Fruit fly (Drosophila melanogaster) whole organism, embryonic: ENCODE results near the gene CheA29a.

Experiments
- Bdp1 ChIP-seq: fragments of 200-800 bp; sonication (Bioruptor generic); optimal IDR thresholded peaks from 3 replicates; lab custom pipeline; 2016; ENCODE audit warnings: missing biosample characterization, missing genetic modification characterization
- CG10147 ChIP-seq: fragments of 200-800 bp; sonication (Bioruptor generic); optimal IDR thresholded peaks from 2 replicates; lab custom pipeline; 2019; ENCODE audit warnings: missing biosample characterization, mild to moderate bottlenecking, missing genetic modification characterization, moderate library complexity
- CG10565 ChIP-seq: fragments of 200-800 bp; sonication (Bioruptor generic); optimal IDR thresholded peaks from 3 replicates; lab custom pipeline; 2016; ENCODE audit warnings: missing biosample characterization, mild to moderate bottlenecking, missing genetic modification characterization
- CG10654 ChIP-seq: fragments of 200-800 bp; sonication (Bioruptor generic); optimal IDR thresholded peaks from 2 replicates; lab custom pipeline; 2016; ENCODE audit warnings: missing biosample characterization, missing genetic modification characterization
- CG11504 ChIP-seq: fragments of 200-800 bp; sonication (Bioruptor generic); optimal IDR thresholded peaks from 3 replicates; lab custom pipeline; 2019; ENCODE audit warnings: missing biosample characterization, mild to moderate bottlenecking, missing genetic modification characterization, moderate library complexity
- CG12236 ChIP-seq: fragments of 200-800 bp; sonication (Bioruptor generic); optimal IDR thresholded peaks from 2 replicates; lab custom pipeline; 2016; ENCODE audit warnings: missing biosample characterization, missing genetic modification characterization
- CG13894 ChIP-seq: fragments of 200-800 bp; sonication (Bioruptor generic); optimal IDR thresholded peaks from 3 replicates; lab custom pipeline; 2018; ENCODE audit warnings: missing biosample characterization, mild to moderate bottlenecking, missing genetic modification characterization, moderate library complexity
- CG1602 ChIP-seq: fragments of 200-800 bp; sonication (Bioruptor generic); optimal IDR thresholded peaks from 3 replicates; lab custom pipeline; 2016; ENCODE audit warnings: missing biosample characterization, missing genetic modification characterization
- CG1792 ChIP-seq: fragments of 200-800 bp; sonication (Bioruptor generic); optimal IDR thresholded peaks from 2 replicates; lab custom pipeline; 2016; ENCODE audit warnings: missing biosample characterization, missing genetic modification characterization
- CG18011 ChIP-seq: fragments of 200-800 bp; sonication (Bioruptor generic); optimal IDR thresholded peaks from 2 replicates; lab custom pipeline; 2017; ENCODE audit warnings: missing biosample characterization, missing genetic modification characterization, mild to moderate bottlenecking, moderate library complexity, missing genotype
- CG2889 ChIP-seq: fragments of 200-800 bp; sonication (Bioruptor generic); IDR thresholded peaks from 3 replicates; pipeline ENCODE4 v1.3.6; 2022; ENCODE audit warnings: missing biosample characterization, missing genetic modification characterization
- CG32532 ChIP-seq: fragments of 200-800 bp; sonication (Bioruptor generic); IDR thresholded peaks from 2 replicates; pipeline ENCODE4 v1.3.6; 2022; ENCODE audit warnings: missing biosample characterization, missing genetic modification characterization
- CG33557 ChIP-seq: fragments of 200-800 bp; sonication (Bioruptor generic); optimal IDR thresholded peaks from 2 replicates; lab custom pipeline; 2019; ENCODE audit warnings: missing biosample characterization, mild to moderate bottlenecking, missing genetic modification characterization, moderate library complexity
- CG34422 ChIP-seq: fragments of 200-800 bp; sonication (Bioruptor generic); IDR thresholded peaks from 3 replicates; pipeline ENCODE4 v1.3.6; 2022; ENCODE audit warnings: missing biosample characterization, missing genetic modification characterization
- CG3995 ChIP-seq: fragments of 200-800 bp; sonication (Bioruptor generic); optimal IDR thresholded peaks from 3 replicates; lab custom pipeline; 2016; ENCODE audit warnings: missing biosample characterization, missing genetic modification characterization
- CG42726 ChIP-seq: fragments of 200-800 bp; sonication (Bioruptor generic); IDR thresholded peaks from 2 replicates; pipeline ENCODE4 v1.3.6; 2022; ENCODE audit warnings: missing biosample characterization, missing genetic modification characterization; ENCODE audit not compliant: partially characterized antibody
- CG4404 ChIP-seq: fragments of 200-800 bp; sonication (Bioruptor generic); IDR thresholded peaks from 2 replicates; pipeline ENCODE4 v1.3.6; 2022; ENCODE audit warnings: missing biosample characterization, missing genetic modification characterization
- CG4730 ChIP-seq: fragments of 200-800 bp; sonication (Bioruptor generic); IDR thresholded peaks from 2 replicates; pipeline ENCODE4 v1.3.6; 2022; ENCODE audit warnings: missing biosample characterization, missing genetic modification characterization
- CG6683 ChIP-seq: fragments of 200-800 bp; sonication (Bioruptor generic); optimal IDR thresholded peaks from 2 replicates; lab custom pipeline; 2017; ENCODE audit warnings: missing biosample characterization, mild to moderate bottlenecking, missing genetic modification characterization, missing genetic modification reagents
- CG6854 ChIP-seq: fragments of 200-800 bp; sonication (Bioruptor generic); optimal IDR thresholded peaks from 3 replicates; lab custom pipeline; 2017; ENCODE audit warnings: missing biosample characterization, mild to moderate bottlenecking, missing genetic modification characterization
- CG7372 ChIP-seq: fragments of 200-800 bp; sonication (Bioruptor generic); IDR thresholded peaks from 2 replicates; pipeline ENCODE4 v1.3.6; 2022; ENCODE audit warnings: missing biosample characterization, missing genetic modification characterization
- CG7987 ChIP-seq: fragments of 200-800 bp; sonication (Bioruptor generic); optimal IDR thresholded peaks from 2 replicates; lab custom pipeline; 2018; ENCODE audit warnings: missing biosample characterization, mild to moderate bottlenecking, missing genetic modification characterization, moderate library complexity
- CG8281 ChIP-seq: fragments of 200-800 bp; sonication (Bioruptor generic); optimal IDR thresholded peaks from 2 replicates; lab custom pipeline; 2018; ENCODE audit warnings: missing biosample characterization, mild to moderate bottlenecking, missing genetic modification characterization, moderate library complexity
- CG8924 ChIP-seq: fragments of 200-800 bp; optimal IDR thresholded peaks from 3 replicates; lab custom pipeline; 2019; ENCODE audit warnings: missing biosample characterization, mild to moderate bottlenecking, missing genetic modification characterization, moderate library complexity
- Lim3 ChIP-seq: fragments of 200-800 bp; sonication (Bioruptor generic); IDR thresholded peaks from 2 replicates; pipeline ENCODE4 v1.3.6; 2022; ENCODE audit warnings: missing biosample characterization, missing genetic modification characterization
- MESR4 ChIP-seq: fragments of 200-800 bp; sonication (Bioruptor generic); optimal IDR thresholded peaks from 2 replicates; lab custom pipeline; 2018; ENCODE audit warnings: missing biosample characterization, mild to moderate bottlenecking, missing genetic modification characterization, moderate library complexity
- Meics ChIP-seq: fragments of 200-800 bp; sonication (Bioruptor generic); optimal IDR thresholded peaks from 2 replicates; lab custom pipeline; 2017; ENCODE audit warnings: missing biosample characterization, mild to moderate bottlenecking, missing genetic modification characterization
- NFAT ChIP-seq: fragments of 200-800 bp; sonication (Bioruptor generic); IDR thresholded peaks from 2 replicates; pipeline ENCODE4 v1.3.6; 2022; ENCODE audit warnings: missing biosample characterization, missing genetic modification characterization
- Nf-YA ChIP-seq: fragments of 200-800 bp; sonication (Bioruptor generic); IDR thresholded peaks from 2 replicates; pipeline ENCODE4 v1.3.6; 2022; ENCODE audit warnings: missing biosample characterization, missing genetic modification characterization
- Nf-YC ChIP-seq: fragments of 200-800 bp; optimal IDR thresholded peaks from 3 replicates; lab custom pipeline; 2019; ENCODE audit warnings: missing biosample characterization, mild to moderate bottlenecking, missing genetic modification characterization, moderate library complexity
- Ravus ChIP-seq: fragments of 200-800 bp; sonication (Bioruptor generic); IDR thresholded peaks from 2 replicates; pipeline ENCODE4 v1.3.6; 2022; ENCODE audit warnings: missing biosample characterization, missing genetic modification characterization
- Rfx ChIP-seq: fragments of 200-800 bp; sonication (Bioruptor generic); IDR thresholded peaks from 2 replicates; pipeline ENCODE4 v1.3.6; 2022; ENCODE audit warnings: missing biosample characterization, missing genetic modification characterization
- Side ChIP-seq: fragments of 200-800 bp; sonication (Bioruptor generic); optimal IDR thresholded peaks from 2 replicates; lab custom pipeline; 2016; ENCODE audit warnings: missing biosample characterization, missing genetic modification characterization
- Stat92E ChIP-seq, 3 experiments: fragments of >200 bp in 2 of 3; fragments of 200-800 bp in 1 of 3; sonication (Bioruptor generic) in 1 of 3; optimal IDR thresholded peaks; 2 replicates each; lab custom pipeline; 2017 to 2019; ENCODE audit warnings: missing biosample characterization in 3 of 3, missing genetic modification characterization in 3 of 3, mild to moderate bottlenecking in 1 of 3, moderate library complexity in 1 of 3
- ash1 ChIP-seq: fragments of 200-800 bp; sonication (Bioruptor generic); optimal IDR thresholded peaks from 2 replicates; lab custom pipeline; 2018; ENCODE audit warnings: missing biosample characterization, mild to moderate bottlenecking, missing genetic modification characterization
- az2 ChIP-seq: fragments of 200-800 bp; sonication (Bioruptor generic); optimal IDR thresholded peaks from 3 replicates; lab custom pipeline; 2016; ENCODE audit warnings: missing biosample characterization, missing genetic modification characterization
- bowl ChIP-seq: fragments of 200-800 bp; sonication (Bioruptor generic); IDR thresholded peaks from 2 replicates; pipeline ENCODE4 v1.3.6; 2022; ENCODE audit warnings: missing biosample characterization, missing genetic modification characterization
- ci ChIP-seq: fragments of 200-800 bp; sonication (Bioruptor generic); IDR thresholded peaks from 3 replicates; pipeline ENCODE4 v1.3.6; 2022; ENCODE audit warnings: missing biosample characterization, missing genetic modification characterization
- crc ChIP-seq: fragments of 200-800 bp; sonication (Bioruptor generic); optimal IDR thresholded peaks from 2 replicates; lab custom pipeline; 2016; ENCODE audit warnings: missing biosample characterization, missing genetic modification characterization
- da ChIP-seq: fragments of 200-800 bp; sonication (Bioruptor generic); optimal IDR thresholded peaks from 2 replicates; lab custom pipeline; 2016; ENCODE audit warnings: missing biosample characterization, missing genetic modification characterization
- lab ChIP-seq: fragments of 200-800 bp; sonication (Bioruptor generic); optimal IDR thresholded peaks from 3 replicates; lab custom pipeline; 2017; ENCODE audit warnings: missing biosample characterization, missing genetic modification characterization, mild to moderate bottlenecking, moderate library complexity, missing genetic modification reagents
- nom ChIP-seq: fragments of 200-800 bp; sonication (Bioruptor generic); optimal IDR thresholded peaks from 2 replicates; lab custom pipeline; 2017; ENCODE audit warnings: missing biosample characterization, missing genetic modification characterization, mild to moderate bottlenecking, moderate library complexity, missing genetic modification reagents
- prd ChIP-seq, 3 experiments: fragments of >200 bp in 2 of 3; fragments of 200-800 bp in 1 of 3; sonication (Bioruptor generic) in 1 of 3; optimal IDR thresholded peaks in 2 of 3; IDR thresholded peaks in 1 of 3; 2 replicates in 2 of 3; 3 replicates in 1 of 3; pipeline versions ENCODE4 v1.3.6 to Lab custom; 2017 to 2022; ENCODE audit warnings: missing biosample characterization in 1 of 3, missing genetic modification characterization in 1 of 3
- psq ChIP-seq: fragments of 200-800 bp; sonication (Bioruptor generic); optimal IDR thresholded peaks from 2 replicates; lab custom pipeline; 2017; ENCODE audit warnings: missing biosample characterization, missing genetic modification characterization
- sc ChIP-seq, 3 experiments: fragments of >200 bp in 2 of 3; fragments of 200-800 bp in 1 of 3; sonication (Bioruptor generic) in 1 of 3; optimal IDR thresholded peaks; 2 replicates in 2 of 3; 3 replicates in 1 of 3; lab custom pipeline; 2017; ENCODE audit warnings: mild to moderate bottlenecking in 1 of 3, missing biosample characterization in 1 of 3, missing genetic modification characterization in 1 of 3, missing genetic modification reagents in 1 of 3
- sens-2 ChIP-seq: fragments of 200-800 bp; sonication (Bioruptor generic); IDR thresholded peaks from 2 replicates; pipeline ENCODE4 v1.3.6; 2022; ENCODE audit warnings: missing biosample characterization, missing genetic modification characterization
- wek ChIP-seq: fragments of 200-800 bp; sonication (Bioruptor generic); optimal IDR thresholded peaks from 3 replicates; lab custom pipeline; 2018; ENCODE audit warnings: missing biosample characterization, mild to moderate bottlenecking, missing genetic modification characterization, moderate library complexity
- zen2 ChIP-seq: fragments of 200-800 bp; sonication (Bioruptor generic); IDR thresholded peaks from 3 replicates; pipeline ENCODE4 v1.3.6; 2022; ENCODE audit warnings: missing biosample characterization, missing genetic modification characterization; ENCODE audit not compliant: partially characterized antibody

CheA29a gene

dm6 chr2L:8506729-8507128 is 29.6 kb downstream of the CheA29a start, which contains the start of gene Dh31 (continued):
- no peak for TF ChIP-seq CG33557 (GFP tag; lab: Kevin White, UChicago)
- peak; percentile 27 for TF ChIP-seq CG13894 (tag; lab: Kevin White, UChicago)
- no peak for TF ChIP-seq crc (GFP tag; lab: Kevin White, UChicago)
- TF ChIP-seq Stat92E (GFP tag; optimal IDR thresholded peaks at IDR 0.05; lab: Kevin White, UChicago) = no peak
- TF ChIP-seq CG10147 (GFP tag; lab: Kevin White, UChicago) = no peak
- no peak for TF ChIP-seq Ravus (GFP tag; lab: Robert Waterston, UW)
- peak; percentile 15; the same call in 1 of the 2 replicates for TF ChIP-seq Rfx (GFP tag; lab: Robert Waterston, UW)
- no peak for TF ChIP-seq CG12236 (GFP tag; lab: Kevin White, UChicago)
- no peak for TF ChIP-seq CG18011 (GFP tag; lab: Kevin White, UChicago)
- TF ChIP-seq zen2 (GFP tag; lab: Robert Waterston, UW) = no peak
- no peak for TF ChIP-seq CG1602 (GFP tag; lab: Kevin White, UChicago)

- TF ChIP-seq CG6854 (GFP tag; lab: Kevin White, UChicago) = no peak
- TF ChIP-seq lab (GFP tag; lab: Kevin White, UChicago) = no peak
- TF ChIP-seq CG1792 = no peak
- TF ChIP-seq NFAT (GFP tag; lab: Robert Waterston, UW) = no peak; the same call in 1 of the 2 replicates
- TF ChIP-seq sc (optimal IDR thresholded peaks at IDR 0.05; lab: Kevin White, UChicago) = no peak
- no peak for TF ChIP-seq sc (GFP tag; optimal IDR thresholded peaks at IDR 0.05; lab: Kevin White, UChicago)
- no peak for TF ChIP-seq ash1 (GFP tag; lab: Kevin White, UChicago)
- TF ChIP-seq CG10565 (GFP tag; lab: Kevin White, UChicago) = no peak
- no peak for TF ChIP-seq az2
- TF ChIP-seq Bdp1 (GFP tag; lab: Kevin White, UChicago) = peak; percentile 27
- TF ChIP-seq psq (GFP tag; lab: Kevin White, UChicago) = no peak
- TF ChIP-seq CG3995 = peak; percentile 100
- no peak for TF ChIP-seq CG8281 (tag; lab: Kevin White, UChicago)
- peak; percentile 82 for TF ChIP-seq CG13894 (tag; lab: Kevin White, UChicago)
- no peak for TF ChIP-seq CG10654 (GFP tag; lab: Kevin White, UChicago)
- peak; percentile 81 for TF ChIP-seq Nf-YC
- no peak for TF ChIP-seq sens-2
- no peak for TF ChIP-seq CG6683 (GFP tag; lab: Kevin White, UChicago)
- no peak for TF ChIP-seq prd (optimal IDR thresholded peaks at IDR 0.05; lab: Kevin White, UChicago)
- TF ChIP-seq prd (GFP tag; IDR thresholded peaks at IDR 0.05; lab: Robert Waterston, UW) = no peak; the same call in 2 of the 3 replicates
- no peak for TF ChIP-seq Meics (GFP tag; lab: Kevin White, UChicago)
- TF ChIP-seq CG2889 (GFP tag; lab: Robert Waterston, UW) = no peak
- TF ChIP-seq Nf-YA (GFP tag; lab: Robert Waterston, UW) = no peak
- TF ChIP-seq CG11504 (tag; lab: Kevin White, UChicago) = no peak
- TF ChIP-seq CG4730 = no peak
- TF ChIP-seq CG7372 (GFP tag; lab: Robert Waterston, UW) = no peak
- TF ChIP-seq CG7987 (GFP tag; lab: Kevin White, UChicago) = peak; percentile 80
- TF ChIP-seq CG8924 (tag; lab: Kevin White, UChicago) = peak; percentile 6
- no peak for TF ChIP-seq Lim3 (GFP tag; lab: Robert Waterston, UW)
- no peak for TF ChIP-seq CG32532 (GFP tag; lab: Robert Waterston, UW)
- no peak for TF ChIP-seq wek (GFP tag; lab: Kevin White, UChicago)
- TF ChIP-seq CG34422 (GFP tag; lab: Robert Waterston, UW) = peak; percentile 71; the same call in 1 of the 3 replicates
- TF ChIP-seq Side (GFP tag; lab: Kevin White, UChicago) = peak; percentile 2
- TF ChIP-seq ci (GFP tag; lab: Robert Waterston, UW) = no peak; the same call in 2 of the 3 replicates
- TF ChIP-seq CG4404 = no peak
- TF ChIP-seq bowl (GFP tag; lab: Robert Waterston, UW) = no peak
- no peak for TF ChIP-seq nom (GFP tag; lab: Kevin White, UChicago)
- no peak for TF ChIP-seq da (GFP tag; lab: Kevin White, UChicago)
- TF ChIP-seq MESR4 (GFP tag; lab: Kevin White, UChicago) = peak; percentile 66
- TF ChIP-seq CG42726 (GFP tag; lab: Robert Waterston, UW) = peak; percentile 98
These were observed 34.6 kb downstream of the CheA29a start, which contains the start of gene CG13096 for dm6 chr2L:8511723-8512122. TSS of gene CG13096 (minus strand) at chr2L:8511866.
